Fruit fly (Drosophila melanogaster) whole organism, embryonic: Measurements from ENCODE around the gene CG3918.

Source experiments
- Hmr ChIP-seq: fragments of 200-800 bp; sonication (Bioruptor generic); optimal IDR thresholded peaks from 3 replicates; lab custom pipeline; 2017; ENCODE audit warnings: mild to moderate bottlenecking, missing biosample characterization, missing genetic modification reagents, missing genetic modification characterization
- unc-4 ChIP-seq: fragments of 200-800 bp; sonication (Bioruptor generic); IDR thresholded peaks from 2 replicates; pipeline ENCODE4 v1.3.6; 2022; ENCODE audit warnings: missing biosample characterization, missing genetic modification characterization; ENCODE audit not compliant: partially characterized antibody

DNA sequence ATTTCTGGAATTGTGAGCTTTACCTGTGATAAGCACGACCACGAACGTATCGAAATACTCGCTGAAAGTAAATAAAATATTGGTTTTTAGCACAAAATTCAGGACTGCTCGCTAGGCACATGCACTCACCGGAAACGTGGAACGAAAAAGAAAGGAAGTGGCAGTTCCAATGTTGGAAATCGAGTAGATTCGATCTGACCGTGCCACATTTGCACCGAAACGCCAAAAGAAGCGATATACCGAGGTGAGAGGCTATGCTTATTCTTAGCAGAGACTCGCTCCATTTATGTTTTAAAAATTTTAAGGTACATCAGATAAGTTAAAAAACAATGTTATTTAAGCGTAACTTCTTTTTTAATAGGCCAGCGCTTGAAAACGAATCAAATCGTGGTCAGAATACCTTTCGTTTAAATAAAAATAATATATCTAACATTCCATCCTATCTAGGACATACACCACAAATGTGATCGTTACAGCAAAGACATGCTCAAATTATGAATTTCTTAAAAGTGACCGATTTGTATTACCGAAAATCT, 8.9 kb downstream of the CG3918 start, which contains the start of gene RpL7A:
- TF ChIP-seq Hmr (GFP tag; lab: Kevin White, UChicago): peak; percentile 87
- no peak for TF ChIP-seq unc-4
